Fruit fly (Drosophila melanogaster) whole organism, adult: Measurements from ENCODE around the gene Coq8.

Source experiments
- CG11617 ChIP-seq: fragments of 200-800 bp; sonication (Bioruptor generic); optimal IDR thresholded peaks from 2 replicates; lab custom pipeline; 2017; ENCODE audit warnings: mild to moderate bottlenecking, missing biosample characterization, missing genetic modification reagents, missing genetic modification characterization
- CG12768 ChIP-seq: fragments of 200-800 bp; sonication (Bioruptor generic); optimal IDR thresholded peaks from 2 replicates; lab custom pipeline; 2017; ENCODE audit warnings: missing biosample characterization, missing genetic modification characterization, mild to moderate bottlenecking, moderate library complexity, missing genetic modification reagents
- CG14711 ChIP-seq: fragments of 200-800 bp; sonication (Bioruptor generic); optimal IDR thresholded peaks from 2 replicates; lab custom pipeline; 2018; ENCODE audit warnings: missing biosample characterization, mild to moderate bottlenecking, missing genetic modification characterization, moderate library complexity
- CG1620 ChIP-seq: fragments of 200-800 bp; sonication (Bioruptor generic); optimal IDR thresholded peaks from 2 replicates; lab custom pipeline; 2016; ENCODE audit warnings: missing biosample characterization, missing genetic modification characterization
- CG33017 ChIP-seq: fragments of 200-800 bp; sonication (Bioruptor generic); optimal IDR thresholded peaks from 2 replicates; lab custom pipeline; 2018; ENCODE audit warnings: missing biosample characterization, mild to moderate bottlenecking, missing genetic modification characterization, moderate library complexity
- CG5204 ChIP-seq: fragments of 200-800 bp; sonication (Bioruptor generic); optimal IDR thresholded peaks from 2 replicates; lab custom pipeline; 2016; ENCODE audit warnings: missing biosample characterization, missing genetic modification characterization
- CG7045 ChIP-seq: fragments of 200-800 bp; sonication (Bioruptor generic); optimal IDR thresholded peaks from 2 replicates; lab custom pipeline; 2017; ENCODE audit warnings: missing biosample characterization, mild to moderate bottlenecking, missing genetic modification characterization
- CG7101 ChIP-seq: fragments of 200-800 bp; sonication (Bioruptor generic); optimal IDR thresholded peaks from 2 replicates; lab custom pipeline; 2018; ENCODE audit warnings: missing biosample characterization, mild to moderate bottlenecking, missing genetic modification characterization, moderate library complexity
- Clk ChIP-seq: fragments of 200-800 bp; sonication (Bioruptor generic); optimal IDR thresholded peaks from 2 replicates; lab custom pipeline; 2017; ENCODE audit warnings: missing biosample characterization, missing genetic modification characterization
- Crg-1 ChIP-seq: fragments of 200-800 bp; sonication (Bioruptor generic); optimal IDR thresholded peaks from 2 replicates; lab custom pipeline; 2016; ENCODE audit warnings: missing biosample characterization, missing genetic modification characterization
- Hr96 ChIP-seq: fragments of 200-800 bp; sonication (Bioruptor generic); optimal IDR thresholded peaks from 2 replicates; lab custom pipeline; 2016; ENCODE audit warnings: missing biosample characterization, missing genetic modification characterization
- Mnt ChIP-seq: fragments of 200-800 bp; sonication (Bioruptor generic); optimal IDR thresholded peaks from 2 replicates; lab custom pipeline; 2016; ENCODE audit warnings: missing biosample characterization, mild to moderate bottlenecking, missing genetic modification characterization
- bab1 ChIP-seq: fragments of 200-800 bp; sonication (Bioruptor generic); optimal IDR thresholded peaks from 3 replicates; lab custom pipeline; 2019; ENCODE audit warnings: missing biosample characterization, mild to moderate bottlenecking, missing genetic modification characterization, moderate library complexity
- cic ChIP-seq: fragments of 200-800 bp; sonication (Bioruptor generic); optimal IDR thresholded peaks from 2 replicates; lab custom pipeline; 2017; ENCODE audit warnings: missing biosample characterization, mild to moderate bottlenecking, missing genetic modification characterization, moderate library complexity
- cnc ChIP-seq, 2 experiments: fragments of >200 bp; optimal IDR thresholded peaks; 2 replicates each; lab custom pipeline; 2017
- kay ChIP-seq: fragments of 200-800 bp; sonication (Bioruptor generic); peaks from one replicate; lab custom pipeline; 2016; ENCODE audit warnings: missing biosample characterization, missing genetic modification characterization, borderline replicate concordance
- ovo ChIP-seq: fragments of 200-800 bp; sonication (Bioruptor generic); optimal IDR thresholded peaks from 2 replicates; lab custom pipeline; 2016; ENCODE audit warnings: missing biosample characterization, missing genetic modification characterization
- pad ChIP-seq: fragments of 200-800 bp; sonication (Bioruptor generic); optimal IDR thresholded peaks from 3 replicates; lab custom pipeline; 2017; ENCODE audit warnings: missing biosample characterization, missing genetic modification characterization, mild to moderate bottlenecking, moderate library complexity, missing genetic modification reagents
- tj ChIP-seq: fragments of 200-800 bp; sonication (Bioruptor generic); optimal IDR thresholded peaks from 3 replicates; lab custom pipeline; 2017; ENCODE audit warnings: missing biosample characterization, mild to moderate bottlenecking, missing genetic modification characterization, moderate library complexity
- toe ChIP-seq: fragments of 200-800 bp; sonication (Bioruptor generic); optimal IDR thresholded peaks from 2 replicates; lab custom pipeline; 2016; ENCODE audit warnings: missing biosample characterization, missing genetic modification characterization

Coq8 gene

dm6 chrX:12891322-12892159, 9.4 kb downstream of the Coq8 start:
- TF ChIP-seq CG14711 (tag; lab: Kevin White, UChicago) (no peak), Clk (GFP tag; lab: Kevin White, UChicago) (no peak), Crg-1 (GFP tag; lab: Kevin White, UChicago) (no peak), kay (GFP tag; lab: Kevin White, UChicago) (no peak), Mnt (GFP tag; lab: Kevin White, UChicago) (no peak)

dm6 chrX:12890826-12891175, 10.1 kb downstream of the Coq8 start:
- TF ChIP-seq Hr96 (GFP tag; lab: Kevin White, UChicago) (no peak), CG33017 (no peak), kay (GFP tag; lab: Kevin White, UChicago) (no peak), bab1 (GFP tag; lab: Kevin White, UChicago) (no peak), CG1620 (no peak), CG7101 (no peak), tj (GFP tag; lab: Kevin White, UChicago) (no peak), CG11617 (GFP tag; lab: Kevin White, UChicago) (no peak), cic (GFP tag; lab: Kevin White, UChicago) (no peak), CG12768 (no peak), pad (GFP tag; lab: Kevin White, UChicago) (no peak), Clk (GFP tag; lab: Kevin White, UChicago) (no peak), CG14711 (tag; lab: Kevin White, UChicago) (no peak)

dm6 chrX:12890166-12890825, 10.6 kb downstream of the Coq8 start:
- TF ChIP-seq cnc (optimal IDR thresholded peaks at IDR 0.05; lab: Kevin White, UChicago) (no peak), CG7045 (GFP tag; lab: Kevin White, UChicago) (no peak), CG1620 (no peak), CG7101 (no peak), cic (GFP tag; lab: Kevin White, UChicago) (no peak), pad (GFP tag; lab: Kevin White, UChicago) (no peak), kay (GFP tag; lab: Kevin White, UChicago) (peak; percentile 11), CG14711 (tag; lab: Kevin White, UChicago) (no peak)

- no peak for TF ChIP-seq Mnt (GFP tag; lab: Kevin White, UChicago)
- no peak for TF ChIP-seq Crg-1 (GFP tag; lab: Kevin White, UChicago)
- no peak for TF ChIP-seq kay (GFP tag; lab: Kevin White, UChicago)
- TF ChIP-seq CG1620: no peak
- no peak for TF ChIP-seq CG33017
- no peak for TF ChIP-seq ovo (GFP tag; lab: Kevin White, UChicago)
- no peak for TF ChIP-seq CG7101
- no peak for TF ChIP-seq toe (GFP tag; lab: Kevin White, UChicago)
- TF ChIP-seq Hr96 (GFP tag; lab: Kevin White, UChicago): no peak
- no peak for TF ChIP-seq tj (GFP tag; lab: Kevin White, UChicago)
- no peak for TF ChIP-seq bab1 (GFP tag; lab: Kevin White, UChicago)
- TF ChIP-seq cnc (optimal IDR thresholded peaks at IDR 0.05; lab: Kevin White, UChicago): no peak
- TF ChIP-seq CG14711 (tag; lab: Kevin White, UChicago): no peak
- TF ChIP-seq CG11617 (GFP tag; lab: Kevin White, UChicago): no peak
- no peak for TF ChIP-seq CG5204 (GFP tag; lab: Kevin White, UChicago)
- no peak for TF ChIP-seq CG12768
These were observed 11.8 kb downstream of the Coq8 start for dm6 chrX:12889075-12889474.

dm6 chrX:12887549-12887948, 13.4 kb downstream of the Coq8 start:
- no peak for TF ChIP-seq CG33017
- TF ChIP-seq CG14711 (tag; lab: Kevin White, UChicago): no peak
- TF ChIP-seq Clk (GFP tag; lab: Kevin White, UChicago): no peak
- no peak for TF ChIP-seq CG1620
- TF ChIP-seq bab1 (GFP tag; lab: Kevin White, UChicago): no peak
- no peak for TF ChIP-seq Hr96 (GFP tag; lab: Kevin White, UChicago)
- TF ChIP-seq CG5204 (GFP tag; lab: Kevin White, UChicago): no peak
- TF ChIP-seq pad (GFP tag; lab: Kevin White, UChicago): no peak
- no peak for TF ChIP-seq toe (GFP tag; lab: Kevin White, UChicago)
- no peak for TF ChIP-seq tj (GFP tag; lab: Kevin White, UChicago)
- TF ChIP-seq CG12768: no peak
- TF ChIP-seq ovo (GFP tag; lab: Kevin White, UChicago): no peak

dm6 chrX:12886543-12886942, 14.4 kb downstream of the Coq8 start:
- TF ChIP-seq bab1 (GFP tag; lab: Kevin White, UChicago) (no peak), kay (GFP tag; lab: Kevin White, UChicago) (peak; percentile 67)
